Fruit fly (Drosophila melanogaster): ENCODE results near the gene lobo.

- no peak for TF ChIP-seq Snoo (tag; optimal IDR thresholded peaks at IDR 0.05)
- TF ChIP-seq CG8159 (tag; optimal IDR thresholded peaks at IDR 0.05): no peak
- TF ChIP-seq D1 (tag; optimal IDR thresholded peaks at IDR 0.05): no peak
- no peak for TF ChIP-seq EcR (GFP tag; optimal IDR thresholded peaks at IDR 0.05)
- no peak for TF ChIP-seq CG10348 (GFP tag; IDR thresholded peaks at IDR 0.05)
- no peak for TF ChIP-seq CG4496 (GFP tag; IDR thresholded peaks at IDR 0.05)
- no peak for TF ChIP-seq rn (GFP tag; IDR thresholded peaks at IDR 0.05)
- TF ChIP-seq Pif1A (GFP tag; optimal IDR thresholded peaks at IDR 0.05): no peak
- TF ChIP-seq CG17806 (tag; optimal IDR thresholded peaks at IDR 0.05): no peak
- TF ChIP-seq Pif1B (GFP tag; optimal IDR thresholded peaks at IDR 0.05): no peak
- no peak for TF ChIP-seq CG13204 (GFP tag; optimal IDR thresholded peaks at IDR 0.05)
- no peak for TF ChIP-seq CG12605 (GFP tag; IDR thresholded peaks at IDR 0.05)
- no peak for TF ChIP-seq gl (tag; optimal IDR thresholded peaks at IDR 0.05)
Measured at dm6 chr3R:25209207-25209606, 15.6 kb upstream of the lobo start.
